Fruit fly (Drosophila melanogaster) whole organism, pupa: ENCODE measurements around the gene Gem3.

Experiments used
- CG10348 ChIP-seq: fragments of 200-800 bp; sonication (Bioruptor generic); IDR thresholded peaks from 2 replicates; pipeline ENCODE4 v1.3.6; 2022; ENCODE audit warnings: missing biosample characterization, missing genetic modification characterization
- CG12605 ChIP-seq: fragments of 200-800 bp; sonication (Bioruptor generic); IDR thresholded peaks from 2 replicates; pipeline ENCODE4 v1.3.6; 2022; ENCODE audit warnings: missing biosample characterization, missing genetic modification characterization
- CG13204 ChIP-seq: fragments of 200-800 bp; sonication (Bioruptor generic); optimal IDR thresholded peaks from 2 replicates; lab custom pipeline; 2018; ENCODE audit warnings: missing biosample characterization, mild to moderate bottlenecking, missing genetic modification characterization, moderate library complexity
- CG14655 ChIP-seq: fragments of 200-800 bp; sonication (Bioruptor generic); optimal IDR thresholded peaks from 3 replicates; lab custom pipeline; 2017; ENCODE audit warnings: mild to moderate bottlenecking, missing biosample characterization, missing genetic modification reagents, missing genetic modification characterization
- CG15710 ChIP-seq: fragments of 200-800 bp; sonication (Bioruptor generic); optimal IDR thresholded peaks from 2 replicates; lab custom pipeline; 2018; ENCODE audit warnings: missing biosample characterization, mild to moderate bottlenecking, missing genetic modification characterization, moderate library complexity
- CG17806 ChIP-seq: fragments of 200-800 bp; sonication (Bioruptor generic); optimal IDR thresholded peaks from 2 replicates; lab custom pipeline; 2018; ENCODE audit warnings: missing biosample characterization, mild to moderate bottlenecking, missing genetic modification characterization, moderate library complexity
- CG32121 ChIP-seq: fragments of 200-800 bp; sonication (Bioruptor generic); IDR thresholded peaks from 2 replicates; pipeline ENCODE4 v1.3.6; 2022; ENCODE audit warnings: missing biosample characterization, missing genetic modification characterization
- CG34367 ChIP-seq: fragments of 200-800 bp; sonication (Bioruptor generic); optimal IDR thresholded peaks from 2 replicates; lab custom pipeline; 2018; ENCODE audit warnings: missing biosample characterization, mild to moderate bottlenecking, missing genetic modification characterization
- CG4496 ChIP-seq: fragments of 200-800 bp; sonication (Bioruptor generic); IDR thresholded peaks from 3 replicates; pipeline ENCODE4 v1.3.6; 2022; ENCODE audit warnings: missing biosample characterization, missing genetic modification characterization
- CG8159 ChIP-seq: fragments of 200-800 bp; sonication (Bioruptor generic); optimal IDR thresholded peaks from 3 replicates; lab custom pipeline; 2018; ENCODE audit warnings: missing biosample characterization, mild to moderate bottlenecking, missing genetic modification characterization, moderate library complexity
- CG8301 ChIP-seq: fragments of 200-800 bp; sonication (Bioruptor generic); optimal IDR thresholded peaks from 2 replicates; lab custom pipeline; 2018; ENCODE audit warnings: missing biosample characterization, mild to moderate bottlenecking, missing genetic modification characterization
- CG9948 ChIP-seq: fragments of 200-800 bp; sonication (Bioruptor generic); optimal IDR thresholded peaks from 2 replicates; lab custom pipeline; 2018; ENCODE audit warnings: missing biosample characterization, mild to moderate bottlenecking, missing genetic modification characterization, moderate library complexity
- D1 ChIP-seq: fragments of 200-800 bp; sonication (Bioruptor generic); optimal IDR thresholded peaks from 2 replicates; lab custom pipeline; 2018; ENCODE audit warnings: missing biosample characterization, mild to moderate bottlenecking, missing genetic modification characterization, moderate library complexity
- EcR ChIP-seq: fragments of 200-800 bp; sonication (Bioruptor generic); optimal IDR thresholded peaks from 3 replicates; lab custom pipeline; 2019; ENCODE audit warnings: missing biosample characterization, missing genetic modification characterization, mild to moderate bottlenecking, moderate library complexity, missing genetic modification reagents
- Ets98B ChIP-seq: fragments of 200-800 bp; sonication (Bioruptor generic); IDR thresholded peaks from 2 replicates; pipeline ENCODE4 v1.3.6; 2022; ENCODE audit warnings: missing biosample characterization, missing genetic modification characterization
- Pif1A ChIP-seq: fragments of 200-800 bp; sonication (Bioruptor generic); optimal IDR thresholded peaks from 3 replicates; lab custom pipeline; 2016; ENCODE audit warnings: missing biosample characterization, missing genetic modification characterization
- Pif1B ChIP-seq: fragments of 200-800 bp; sonication (Bioruptor generic); optimal IDR thresholded peaks from 3 replicates; lab custom pipeline; 2016; ENCODE audit warnings: missing biosample characterization, missing genetic modification characterization
- Snoo ChIP-seq: fragments of 200-800 bp; sonication (Bioruptor generic); optimal IDR thresholded peaks from 3 replicates; lab custom pipeline; 2017; ENCODE audit warnings: missing biosample characterization, mild to moderate bottlenecking, missing genetic modification characterization, inconsistent platforms
- fd96Ca ChIP-seq: fragments of 200-800 bp; sonication (Bioruptor generic); IDR thresholded peaks from 3 replicates; pipeline ENCODE4 v1.3.6; 2022; ENCODE audit warnings: missing biosample characterization, missing genetic modification characterization
- gl ChIP-seq: fragments of 200-800 bp; sonication (Bioruptor generic); optimal IDR thresholded peaks from 2 replicates; lab custom pipeline; 2018; ENCODE audit warnings: missing biosample characterization, mild to moderate bottlenecking, missing genetic modification characterization
- rn ChIP-seq: fragments of 200-800 bp; sonication (Bioruptor generic); IDR thresholded peaks from 2 replicates; pipeline ENCODE4 v1.3.6; 2022; ENCODE audit warnings: missing biosample characterization, missing genetic modification characterization

Gem3 gene

DNA sequence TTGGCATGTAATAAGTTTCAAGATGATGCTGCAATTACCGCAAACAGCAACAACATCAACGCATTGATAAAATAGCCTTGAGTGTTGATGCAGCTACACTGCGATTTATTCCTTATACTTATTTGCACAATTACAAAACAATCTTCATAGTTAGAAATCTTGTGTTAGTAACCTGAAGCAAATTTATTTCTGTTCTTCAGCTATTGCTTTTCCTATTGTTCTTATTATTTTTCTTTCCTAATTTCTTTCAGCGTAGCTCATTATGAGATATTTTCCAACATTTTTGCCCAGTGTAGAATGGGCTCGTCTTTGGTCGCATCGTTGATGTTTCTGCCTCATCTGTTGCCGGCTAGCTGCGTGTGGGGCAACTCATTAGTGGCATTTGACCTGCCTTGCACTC is 18.9 kb downstream of the Gem3 start:
- TF ChIP-seq CG15710 (tag; lab: Kevin White, UChicago) (peak; percentile 47), Pif1B (GFP tag; lab: Kevin White, UChicago) (no peak), CG14655 (GFP tag; lab: Kevin White, UChicago) (peak; percentile 47), CG10348 (GFP tag; lab: Robert Waterston, UW) (no peak), CG32121 (GFP tag; lab: Robert Waterston, UW) (0 out of 2 replicates have a peak, but pooled peaks have one; percentile 28), fd96Ca (GFP tag; lab: Robert Waterston, UW) (no peak), EcR (GFP tag; lab: Kevin White, UChicago) (no peak), CG9948 (tag; lab: Kevin White, UChicago) (peak; percentile 41), CG8301 (tag; lab: Kevin White, UChicago) (peak; percentile 38), Snoo (tag; lab: Kevin White, UChicago) (no peak), D1 (tag; lab: Kevin White, UChicago) (no peak), CG17806 (tag; lab: Kevin White, UChicago) (peak; percentile 30), CG13204 (GFP tag; lab: Kevin White, UChicago) (no peak), CG34367 (tag; lab: Kevin White, UChicago) (peak; percentile 16), CG12605 (GFP tag; lab: Robert Waterston, UW) (no peak), CG4496 (GFP tag; lab: Robert Waterston, UW) (peak; percentile 26; the same call in 1 of the 3 replicates), CG8159 (tag; lab: Kevin White, UChicago) (peak; percentile 38), rn (GFP tag; lab: Robert Waterston, UW) (0 out of 2 replicates have a peak, but pooled peaks have one; percentile 25), Pif1A (GFP tag; lab: Kevin White, UChicago) (no peak), Ets98B (GFP tag; lab: Robert Waterston, UW) (peak; percentile 61), gl (tag; lab: Kevin White, UChicago) (no peak)

DNA sequence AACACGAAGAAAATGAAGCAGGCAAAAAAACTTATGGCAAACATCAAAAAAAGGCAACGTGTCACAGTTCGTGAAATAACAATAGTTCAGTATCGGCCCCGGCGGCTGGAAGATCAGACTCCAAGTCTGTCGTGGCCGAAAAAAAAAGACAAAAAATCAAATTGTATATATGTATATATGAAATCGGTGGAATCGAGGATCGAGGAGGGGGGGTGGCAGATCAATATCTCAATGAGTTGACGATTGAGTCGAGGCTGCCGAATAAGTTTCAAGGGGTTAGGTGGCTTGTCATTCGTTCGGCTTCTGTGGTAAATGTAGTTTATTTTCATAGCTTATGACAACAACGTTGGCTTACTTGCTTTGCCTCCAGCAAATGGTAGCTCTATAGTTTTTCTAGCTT is 20.4 kb downstream of the Gem3 start:
- TF ChIP-seq CG15710 (tag; lab: Kevin White, UChicago) (no peak), CG32121 (GFP tag; lab: Robert Waterston, UW) (0 out of 2 replicates have a peak, but pooled peaks have one; percentile 12)

DNA sequence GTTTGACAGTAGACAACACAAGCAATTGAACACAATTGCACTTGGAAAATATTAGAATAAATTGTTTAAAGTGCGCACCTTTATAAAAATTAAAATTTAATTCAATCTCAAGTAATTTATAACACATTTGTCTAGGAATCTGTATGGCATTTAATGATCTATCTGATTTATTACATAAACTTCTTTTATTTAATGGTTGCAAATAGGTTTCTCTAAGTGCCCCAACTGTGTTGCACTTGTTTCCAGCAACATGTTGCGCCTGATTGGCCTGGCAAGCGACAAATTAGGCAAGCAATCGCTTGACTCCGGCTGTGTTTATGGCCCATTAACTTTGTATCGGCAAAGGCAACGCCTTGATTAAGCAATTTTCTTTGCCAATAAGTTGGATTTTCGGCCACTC is 22.4 kb downstream of the Gem3 start:
- TF ChIP-seq Ets98B (GFP tag; lab: Robert Waterston, UW) = peak; percentile 37
- no peak for TF ChIP-seq Pif1B (GFP tag; lab: Kevin White, UChicago)
- TF ChIP-seq CG15710 (tag; lab: Kevin White, UChicago) = no peak
- TF ChIP-seq CG12605 (GFP tag; lab: Robert Waterston, UW) = 0 out of 2 replicates have a peak, but pooled peaks have one; percentile 22
- no peak for TF ChIP-seq CG17806 (tag; lab: Kevin White, UChicago)
- no peak for TF ChIP-seq CG9948 (tag; lab: Kevin White, UChicago)
- no peak for TF ChIP-seq D1 (tag; lab: Kevin White, UChicago)
- TF ChIP-seq CG13204 (GFP tag; lab: Kevin White, UChicago) = no peak
- TF ChIP-seq CG34367 (tag; lab: Kevin White, UChicago) = no peak
- TF ChIP-seq EcR (GFP tag; lab: Kevin White, UChicago) = no peak
- TF ChIP-seq CG8159 (tag; lab: Kevin White, UChicago) = no peak
- TF ChIP-seq rn (GFP tag; lab: Robert Waterston, UW) = no peak
- TF ChIP-seq gl (tag; lab: Kevin White, UChicago) = no peak
- TF ChIP-seq Pif1A (GFP tag; lab: Kevin White, UChicago) = no peak
- peak; percentile 53; the same call in 1 of the 3 replicates for TF ChIP-seq CG4496 (GFP tag; lab: Robert Waterston, UW)
- no peak for TF ChIP-seq CG10348 (GFP tag; lab: Robert Waterston, UW)
- no peak for TF ChIP-seq CG14655 (GFP tag; lab: Kevin White, UChicago)
- TF ChIP-seq CG8301 (tag; lab: Kevin White, UChicago) = no peak
- peak; percentile 46; the same call in 1 of the 2 replicates for TF ChIP-seq CG32121 (GFP tag; lab: Robert Waterston, UW)
- no peak for TF ChIP-seq fd96Ca (GFP tag; lab: Robert Waterston, UW)
- TF ChIP-seq Snoo (tag; lab: Kevin White, UChicago) = no peak

DNA sequence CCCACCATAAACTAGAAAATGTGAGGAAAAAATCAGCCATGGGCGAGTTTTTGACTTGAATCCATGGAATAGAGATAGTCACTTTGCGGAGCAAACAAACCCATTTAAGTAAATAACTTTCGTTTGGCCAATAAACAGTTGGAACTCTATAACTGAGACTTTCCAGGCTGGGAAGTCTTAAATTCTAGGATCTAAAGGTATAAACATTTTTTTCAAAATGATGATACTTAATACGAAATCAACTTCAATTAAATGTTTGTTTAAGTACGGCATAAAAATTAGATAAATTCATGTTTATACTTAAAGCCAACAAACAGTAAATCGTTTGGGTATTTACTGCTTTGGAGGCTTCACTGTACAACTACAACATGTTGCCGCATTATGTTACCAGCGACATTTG is 23.0 kb downstream of the Gem3 start:
- TF ChIP-seq CG4496 (GFP tag; lab: Robert Waterston, UW) (peak; percentile 36; the same call in 1 of the 3 replicates), EcR (GFP tag; lab: Kevin White, UChicago) (no peak), Ets98B (GFP tag; lab: Robert Waterston, UW) (no peak)

DNA sequence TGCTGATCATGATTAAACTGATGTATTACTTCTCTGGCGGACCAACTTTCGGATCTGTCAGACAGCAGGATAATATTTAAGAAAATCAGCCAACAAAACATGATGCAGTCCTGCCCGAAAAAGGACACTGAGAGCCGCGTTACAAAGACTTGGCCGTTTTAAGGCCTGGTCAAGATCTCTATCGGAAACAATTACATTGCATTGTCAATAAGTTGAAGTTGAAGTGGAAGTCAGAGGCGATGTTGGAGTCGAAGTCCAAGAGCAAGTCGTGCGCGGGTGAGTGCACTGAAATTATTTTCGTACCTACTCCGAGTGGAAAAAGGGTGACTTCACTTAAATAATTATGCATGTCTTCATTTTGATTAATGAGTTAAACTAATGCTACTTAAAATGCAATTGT is 28.9 kb downstream of the Gem3 start, which contains the start of gene Ir67c:
Ir67c (minus strand) TSS at position 101 of the 400 bp plus-strand sequence.
- TF ChIP-seq CG8301 (tag; lab: Kevin White, UChicago) (peak; percentile 20), CG8159 (tag; lab: Kevin White, UChicago) (no peak), Snoo (tag; lab: Kevin White, UChicago) (no peak), CG14655 (GFP tag; lab: Kevin White, UChicago) (peak; percentile 8)

DNA sequence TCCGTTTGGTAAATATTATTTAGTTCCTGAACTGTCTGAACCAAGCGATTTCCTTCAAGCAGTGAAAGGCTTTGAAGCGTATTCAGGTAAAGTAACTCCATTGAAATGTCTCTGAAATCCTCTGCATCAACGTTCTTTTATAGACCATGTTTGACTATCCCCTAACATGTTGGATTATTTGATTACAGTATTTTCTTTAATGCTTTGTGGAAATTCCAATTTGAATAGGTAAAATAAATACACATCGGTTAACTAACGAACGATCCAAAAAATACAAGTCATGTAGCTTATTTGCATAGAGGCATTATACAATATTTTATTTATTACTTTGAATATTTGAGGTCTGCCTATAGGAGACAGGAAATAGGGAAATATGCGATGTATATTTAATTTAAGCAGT is 31.0 kb downstream of the Gem3 start, which contains the start of gene Ir67b:
Ir67b (minus strand) TSS at position 101 of the 400 bp plus-strand sequence.
- TF ChIP-seq EcR (GFP tag; lab: Kevin White, UChicago) = no peak
- no peak for TF ChIP-seq CG12605 (GFP tag; lab: Robert Waterston, UW)
- no peak for TF ChIP-seq CG10348 (GFP tag; lab: Robert Waterston, UW)
- no peak for TF ChIP-seq fd96Ca (GFP tag; lab: Robert Waterston, UW)
- TF ChIP-seq Pif1B (GFP tag; lab: Kevin White, UChicago) = no peak
- TF ChIP-seq gl (tag; lab: Kevin White, UChicago) = no peak
- no peak for TF ChIP-seq Snoo (tag; lab: Kevin White, UChicago)
- TF ChIP-seq CG9948 (tag; lab: Kevin White, UChicago) = no peak
- TF ChIP-seq rn (GFP tag; lab: Robert Waterston, UW) = no peak
- TF ChIP-seq CG4496 (GFP tag; lab: Robert Waterston, UW) = no peak
- no peak for TF ChIP-seq D1 (tag; lab: Kevin White, UChicago)
- TF ChIP-seq CG17806 (tag; lab: Kevin White, UChicago) = no peak
- TF ChIP-seq CG13204 (GFP tag; lab: Kevin White, UChicago) = no peak
- TF ChIP-seq CG8301 (tag; lab: Kevin White, UChicago) = no peak
- TF ChIP-seq Pif1A (GFP tag; lab: Kevin White, UChicago) = no peak
- no peak for TF ChIP-seq CG34367 (tag; lab: Kevin White, UChicago)
- TF ChIP-seq CG14655 (GFP tag; lab: Kevin White, UChicago) = no peak
- TF ChIP-seq Ets98B (GFP tag; lab: Robert Waterston, UW) = no peak
